Comparison of ENCODE assay signal across 4 worm cellular contexts in genomic region chrV:13665089-13665488, ce11.
A peak's percentile ranks its signal among the peaks of the same experiment; 100 is the strongest.
TF ChIP-seq lines count a peak whose summit lies in the region.

Gene rde-12 (plus strand): TSS chrV:13665389.

TF ChIP-seq in whole organism, L2 larva, 48 proteins besides CTCF, POLR2A, EP300 and RAD21:
- TF ChIP-seq crh-2 (tag; optimal IDR thresholded peaks at IDR 0.05; lab: Kevin White, UChicago) (no peak), fos-1 (tag; optimal IDR thresholded peaks at IDR 0.05; lab: Kevin White, UChicago) (peak; percentile 40)
TF ChIP-seq in whole organism, L2 larva: peak in this region for 1.

TF ChIP-seq in whole organism, L4 larva, 104 proteins besides CTCF, POLR2A, EP300 and RAD21:
- TF ChIP-seq mxl-3 (GFP tag; optimal IDR thresholded peaks at IDR 0.05; lab: Kevin White, UChicago) (no peak), nhr-28 (tag; optimal IDR thresholded peaks at IDR 0.05; lab: Kevin White, UChicago) (peak; percentile 39), egl-43 (GFP tag; IDR thresholded peaks at IDR 0.05; lab: Robert Waterston, UW) (no peak), mes-2 (tag; optimal IDR thresholded peaks at IDR 0.05; lab: Kevin White, UChicago; ENCODE audit: poor library complexity, severe bottlenecking) (peak; percentile 3), mep-1 (tag; optimal IDR thresholded peaks at IDR 0.05; lab: Kevin White, UChicago) (peak; percentile 4), aha-1 (tag; lab: Kevin White, UChicago) (peak; percentile 28)

TF ChIP-seq in whole organism, mixed stage, embryonic, 35 proteins besides CTCF, POLR2A, EP300 and RAD21:
- no peak for TF ChIP-seq nhr-28 (tag; optimal IDR thresholded peaks at IDR 0.05; lab: Kevin White, UChicago)
- TF ChIP-seq nhr-2 (tag; optimal IDR thresholded peaks at IDR 0.05; lab: Kevin White, UChicago), result peak; percentile 26
- peak; percentile 33 for TF ChIP-seq hlh-1 (tag; optimal IDR thresholded peaks at IDR 0.05; lab: Kevin White, UChicago)

TF ChIP-seq in whole organism, young adult, 124 proteins besides CTCF, POLR2A, EP300 and RAD21:
- TF ChIP-seq nhr-27 (tag; optimal IDR thresholded peaks at IDR 0.05; lab: Kevin White, UChicago) (no peak), mcd-1 (GFP tag; IDR thresholded peaks at IDR 0.05; lab: Robert Waterston, UW) (no peak), F33H1.4 (GFP tag; IDR thresholded peaks at IDR 0.05; lab: Robert Waterston, UW) (no peak), dox-1 (GFP tag; IDR thresholded peaks at IDR 0.05; lab: Robert Waterston, UW) (no peak), ZK185.1 (tag; optimal IDR thresholded peaks at IDR 0.05; lab: Kevin White, UChicago; ENCODE audit: poor library complexity, severe bottlenecking) (no peak), ceh-91 (GFP tag; IDR thresholded peaks at IDR 0.05; lab: Robert Waterston, UW) (no peak), madf-6 (GFP tag; IDR thresholded peaks at IDR 0.05; lab: Robert Waterston, UW) (0 out of 2 replicates have a peak, but pooled peaks have one; percentile 5), sea-2 (GFP tag; IDR thresholded peaks at IDR 0.05; lab: Robert Waterston, UW) (no peak), akir-1 (GFP tag; optimal IDR thresholded peaks at IDR 0.05; lab: Kevin White, UChicago) (no peak), cebp-1 (GFP tag; IDR thresholded peaks at IDR 0.05; lab: Robert Waterston, UW) (no peak), cebp-1 (tag; optimal IDR thresholded peaks at IDR 0.05; lab: Kevin White, UChicago) (peak; percentile 27), hmg-1.2 (GFP tag; IDR thresholded peaks at IDR 0.05; lab: Robert Waterston, UW) (peak; percentile 41; the same call in 1 of the 2 replicates), tlf-1 (GFP tag; optimal IDR thresholded peaks at IDR 0.05; lab: Kevin White, UChicago) (no peak), xnd-1 (tag; optimal IDR thresholded peaks at IDR 0.05; lab: Kevin White, UChicago) (no peak), lin-26 (GFP tag; IDR thresholded peaks at IDR 0.05; lab: Robert Waterston, UW) (0 out of 2 replicates have a peak, but pooled peaks have one; percentile 32), nhr-179 (tag; optimal IDR thresholded peaks at IDR 0.05; lab: Kevin White, UChicago) (no peak), lin-35 (GFP tag; optimal IDR thresholded peaks at IDR 0.05; lab: Kevin White, UChicago) (no peak), C06A6.2 (GFP tag; conservative IDR thresholded peaks at IDR 0.05; lab: Robert Waterston, UW) (no peak), F52B5.7 (tag; optimal IDR thresholded peaks at IDR 0.05; lab: Kevin White, UChicago) (peak; percentile 20), ztf-28 (GFP tag; IDR thresholded peaks at IDR 0.05; lab: Robert Waterston, UW) (no peak), attf-6 (GFP tag; IDR thresholded peaks at IDR 0.05; lab: Robert Waterston, UW) (no peak), Y79H2A.3 (GFP tag; conservative IDR thresholded peaks at IDR 0.05; lab: Robert Waterston, UW) (no peak), bed-1 (GFP tag; IDR thresholded peaks at IDR 0.05; lab: Robert Waterston, UW) (no peak), tbp1 (GFP tag; optimal IDR thresholded peaks at IDR 0.05; lab: Kevin White, UChicago) (no peak), egl-44 (GFP tag; IDR thresholded peaks at IDR 0.05; lab: Robert Waterston, UW) (0 out of 2 replicates have a peak, but pooled peaks have one; percentile 16), F39B2.1 (GFP tag; IDR thresholded peaks at IDR 0.05; lab: Robert Waterston, UW) (no peak), lin-54 (GFP tag; optimal IDR thresholded peaks at IDR 0.05; lab: Kevin White, UChicago) (no peak), snpc-1.3 (tag; optimal IDR thresholded peaks at IDR 0.05; lab: Kevin White, UChicago; ENCODE audit: insufficient read depth) (no peak), ekl-4 (GFP tag; IDR thresholded peaks at IDR 0.05; lab: Robert Waterston, UW) (no peak), ztf-26 (tag; optimal IDR thresholded peaks at IDR 0.05; lab: Kevin White, UChicago) (no peak)
